Worm (Caenorhabditis elegans): ENCODE measurements around the gene F15B9.10.

The F15B9.10 gene

DNA sequence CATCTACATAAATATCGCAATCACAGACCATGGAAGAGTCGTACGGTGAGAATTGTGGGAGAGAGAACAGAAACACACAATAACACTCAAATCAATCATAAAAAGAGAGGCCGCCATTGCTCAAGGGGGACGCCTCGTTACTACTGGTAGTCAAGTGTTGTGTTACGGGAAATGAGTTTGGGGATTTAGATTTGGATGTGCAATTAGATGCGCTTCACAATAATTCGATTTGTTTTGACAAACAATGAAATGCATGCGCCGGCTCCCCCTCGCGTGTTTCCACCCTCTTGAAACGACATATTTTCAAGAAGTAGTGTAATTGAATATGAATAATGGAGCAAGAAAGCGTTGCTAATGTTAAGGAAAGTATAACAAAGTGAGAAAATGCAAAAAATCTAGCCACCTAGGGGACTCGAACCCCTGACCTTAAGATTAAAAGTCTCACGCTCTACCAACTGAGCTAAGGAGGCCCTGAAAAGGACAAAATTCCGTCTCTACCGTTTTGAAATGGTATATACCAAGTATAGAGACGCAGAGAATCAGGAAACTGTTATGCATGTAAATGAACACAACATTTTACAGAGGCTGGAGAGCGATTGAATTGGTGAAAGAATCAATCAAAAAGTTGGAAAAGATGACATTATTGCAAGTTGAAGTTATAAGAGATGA lies 18.0 kb upstream of the F15B9.10 start:
- TF ChIP-seq unc-39 (tag; optimal IDR thresholded peaks at IDR 0.05) (no peak), fos-1 (tag; optimal IDR thresholded peaks at IDR 0.05) (no peak), nhr-25 (tag; optimal IDR thresholded peaks at IDR 0.05) (no peak), ztf-1 (GFP tag; conservative IDR thresholded peaks at IDR 0.05) (no peak), blmp-1 (tag; optimal IDR thresholded peaks at IDR 0.05; ENCODE audit: insufficient read depth) (no peak), Y55F3AM.14 (GFP tag; optimal IDR thresholded peaks at IDR 0.05) (no peak), nhr-23 (tag; optimal IDR thresholded peaks at IDR 0.05) (no peak), mbf-1 (tag; optimal IDR thresholded peaks at IDR 0.05) (no peak), egl-27 (tag; optimal IDR thresholded peaks at IDR 0.05) (no peak), F13H6.1 (tag; optimal IDR thresholded peaks at IDR 0.05) (no peak), lsy-2 (tag; optimal IDR thresholded peaks at IDR 0.05) (no peak), nhr-6 (tag; optimal IDR thresholded peaks at IDR 0.05) (no peak), ztf-11 (tag; optimal IDR thresholded peaks at IDR 0.05) (no peak), mab-5 (tag; optimal IDR thresholded peaks at IDR 0.05) (no peak), alr-1 (tag; optimal IDR thresholded peaks at IDR 0.05) (no peak), elt-3 (tag; optimal IDR thresholded peaks at IDR 0.05) (no peak), C34F6.9 (tag; optimal IDR thresholded peaks at IDR 0.05) (no peak)

DNA sequence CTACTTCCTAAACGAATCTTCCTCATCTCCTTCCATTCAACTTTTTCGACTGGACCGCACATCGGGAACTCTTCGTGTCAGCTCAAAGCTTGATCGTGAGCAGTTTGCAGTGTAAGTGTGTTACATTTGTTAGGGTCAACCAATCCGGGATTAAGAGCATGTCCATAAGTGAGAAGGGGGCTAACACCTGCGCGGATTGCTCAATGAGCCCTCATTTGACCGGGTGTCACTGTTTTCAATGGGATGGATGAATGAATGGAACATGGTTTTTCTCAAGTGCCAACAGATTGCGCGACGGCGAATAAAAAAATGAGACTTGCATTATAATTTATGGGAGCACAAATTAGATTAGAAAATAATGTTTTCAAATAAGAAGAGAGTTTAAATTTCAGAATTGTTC lies 16.6 kb upstream of the F15B9.10 start:
- TF ChIP-seq egl-27 (tag; optimal IDR thresholded peaks at IDR 0.05) (no peak), blmp-1 (tag; optimal IDR thresholded peaks at IDR 0.05; ENCODE audit: insufficient read depth) (no peak), sma-3 (GFP tag; optimal IDR thresholded peaks at IDR 0.05) (no peak), Y55F3AM.14 (GFP tag; optimal IDR thresholded peaks at IDR 0.05) (no peak), skn-1 (tag; optimal IDR thresholded peaks at IDR 0.05) (no peak), aly-2 (tag; optimal IDR thresholded peaks at IDR 0.05) (no peak), nhr-23 (tag; optimal IDR thresholded peaks at IDR 0.05) (no peak), ztf-11 (tag; optimal IDR thresholded peaks at IDR 0.05) (no peak), sma-9 (GFP tag; optimal IDR thresholded peaks at IDR 0.05) (no peak), sma-9 (tag; optimal IDR thresholded peaks at IDR 0.05) (no peak), nhr-12 (tag; optimal IDR thresholded peaks at IDR 0.05) (no peak), mdl-1 (tag; optimal IDR thresholded peaks at IDR 0.05) (no peak), mab-5 (tag; optimal IDR thresholded peaks at IDR 0.05) (no peak), ceh-16 (tag; optimal IDR thresholded peaks at IDR 0.05) (no peak), nhr-25 (tag; optimal IDR thresholded peaks at IDR 0.05) (no peak), lsy-2 (tag; optimal IDR thresholded peaks at IDR 0.05) (no peak)

DNA sequence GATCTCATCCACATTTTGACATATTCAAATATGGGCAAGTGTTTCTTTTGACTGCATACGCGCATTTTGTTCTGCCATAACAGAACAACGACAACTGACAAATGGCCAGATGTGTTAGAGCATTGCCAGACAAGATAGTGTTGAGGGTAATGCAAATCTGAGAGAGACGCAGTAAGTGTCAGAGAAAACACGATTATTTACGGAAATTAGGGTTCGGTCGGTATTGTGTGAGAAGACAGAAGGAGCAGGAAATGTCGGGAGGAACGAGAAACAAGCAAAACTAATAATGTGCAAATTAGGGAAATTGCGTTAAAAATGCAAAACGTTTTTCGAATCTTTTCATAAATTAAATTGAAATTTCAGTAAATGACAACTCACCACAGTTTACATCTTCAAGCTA lies 15.8 kb upstream of the F15B9.10 start:
- TF ChIP-seq peb-1 (tag; optimal IDR thresholded peaks at IDR 0.05) (no peak), elt-3 (tag; optimal IDR thresholded peaks at IDR 0.05) (no peak), ceh-16 (tag; optimal IDR thresholded peaks at IDR 0.05) (no peak), ztf-1 (GFP tag; conservative IDR thresholded peaks at IDR 0.05) (no peak)

DNA sequence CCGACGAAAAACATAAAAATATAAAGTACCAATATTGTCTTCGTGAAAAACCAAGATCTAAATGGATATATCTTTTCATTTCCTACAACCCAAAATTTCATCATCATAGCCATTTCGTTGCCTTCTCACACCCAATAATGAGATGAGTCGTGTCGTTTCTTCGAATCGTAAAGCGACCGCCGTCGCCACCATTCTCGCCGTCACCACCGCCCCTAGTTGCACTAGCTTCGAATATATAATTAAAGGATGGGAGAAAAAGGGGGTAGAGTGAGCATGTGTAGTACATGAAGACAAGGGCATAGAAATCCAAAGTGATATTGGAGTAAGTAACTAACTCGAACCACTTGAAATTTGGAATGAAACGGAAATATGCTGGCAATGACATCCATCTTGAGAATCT lies 13.5 kb upstream of the F15B9.10 start:
- TF ChIP-seq skn-1 (tag; optimal IDR thresholded peaks at IDR 0.05): no peak
- TF ChIP-seq elt-1 (tag; optimal IDR thresholded peaks at IDR 0.05): no peak

DNA sequence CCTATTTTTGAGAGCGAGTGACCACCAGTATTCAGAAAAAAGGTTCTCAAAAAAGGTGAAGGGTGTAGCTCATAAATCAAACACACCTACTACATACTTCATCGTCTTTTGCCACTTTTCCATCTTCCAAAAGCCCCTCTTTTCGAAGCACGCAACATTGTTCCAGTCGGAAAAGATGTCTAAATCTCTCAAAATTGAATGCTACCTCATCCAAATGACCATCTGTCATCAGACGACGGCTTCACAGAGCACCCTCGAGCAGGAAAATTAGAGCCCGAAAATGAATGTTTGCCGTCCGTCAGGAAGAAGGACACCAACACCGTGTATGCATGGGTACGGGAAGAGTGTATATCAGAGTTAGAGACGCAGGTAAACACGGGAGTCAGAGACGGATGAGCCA lies 12.8 kb upstream of the F15B9.10 start:
- no peak for TF ChIP-seq peb-1 (tag; optimal IDR thresholded peaks at IDR 0.05)

DNA sequence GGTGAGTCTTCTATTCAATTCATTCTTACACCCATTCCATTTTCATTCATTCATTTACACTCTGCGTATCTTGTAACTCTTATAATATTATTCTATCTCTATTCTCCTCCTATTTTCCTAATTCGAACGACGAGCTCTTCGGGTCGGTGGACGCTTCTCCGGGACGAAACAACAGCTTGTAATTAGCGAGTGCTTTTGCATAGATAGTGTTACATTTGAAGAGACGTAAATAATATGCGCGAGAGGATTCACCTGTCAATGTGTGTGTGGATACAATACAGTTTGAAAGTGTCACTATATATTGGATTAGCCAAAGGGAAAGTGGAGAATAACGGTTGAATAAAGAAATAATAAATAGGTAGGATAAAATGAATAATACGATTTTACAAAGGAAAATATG lies 11.9 kb upstream of the F15B9.10 start:
- TF ChIP-seq ztf-4 (tag; optimal IDR thresholded peaks at IDR 0.05) (no peak), C34F6.9 (tag; optimal IDR thresholded peaks at IDR 0.05) (no peak), ztf-1 (GFP tag; conservative IDR thresholded peaks at IDR 0.05) (no peak), blmp-1 (tag; optimal IDR thresholded peaks at IDR 0.05; ENCODE audit: insufficient read depth) (no peak), dmd-4 (tag; optimal IDR thresholded peaks at IDR 0.05) (no peak)

DNA sequence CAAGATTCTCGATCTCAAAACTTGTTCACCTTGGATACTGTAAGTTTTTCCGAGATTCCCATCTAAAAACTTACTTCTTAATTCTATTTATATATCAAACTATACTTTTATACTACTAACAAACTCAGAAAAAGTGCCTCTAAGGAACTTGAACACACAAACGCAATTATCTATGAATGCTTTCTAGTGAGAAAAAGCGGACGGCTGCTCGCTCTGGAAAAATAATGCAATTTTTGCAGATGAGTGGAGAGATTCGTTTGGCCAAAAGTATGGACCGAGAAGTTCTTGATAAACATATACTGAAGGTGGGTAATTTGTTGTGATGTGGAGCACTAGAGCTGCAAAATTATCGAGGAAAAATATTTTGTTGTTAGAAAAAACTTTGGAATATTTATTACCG lies 11.3 kb upstream of the F15B9.10 start:
- no peak for TF ChIP-seq snpc-4 (tag; optimal IDR thresholded peaks at IDR 0.05)
- TF ChIP-seq alr-1 (tag; optimal IDR thresholded peaks at IDR 0.05): no peak
- no peak for TF ChIP-seq mab-5 (tag; optimal IDR thresholded peaks at IDR 0.05)
- no peak for TF ChIP-seq nhr-25 (tag; optimal IDR thresholded peaks at IDR 0.05)
- TF ChIP-seq nhr-12 (tag; optimal IDR thresholded peaks at IDR 0.05): no peak
- TF ChIP-seq mdl-1 (tag; optimal IDR thresholded peaks at IDR 0.05): no peak
- no peak for TF ChIP-seq elt-3 (tag; optimal IDR thresholded peaks at IDR 0.05)
- no peak for TF ChIP-seq gmeb-1 (tag; optimal IDR thresholded peaks at IDR 0.05)
- TF ChIP-seq ztf-11 (tag; optimal IDR thresholded peaks at IDR 0.05): no peak
- TF ChIP-seq sma-3 (GFP tag; optimal IDR thresholded peaks at IDR 0.05): no peak
- no peak for TF ChIP-seq unc-62 (GFP tag; optimal IDR thresholded peaks at IDR 0.05)
- TF ChIP-seq sem-4 (tag; optimal IDR thresholded peaks at IDR 0.05): no peak
- no peak for TF ChIP-seq unc-55 (GFP tag; optimal IDR thresholded peaks at IDR 0.05)
- TF ChIP-seq lsy-2 (tag; optimal IDR thresholded peaks at IDR 0.05): no peak
- TF ChIP-seq egl-27 (tag; optimal IDR thresholded peaks at IDR 0.05): no peak
- TF ChIP-seq Y55F3AM.14 (GFP tag; optimal IDR thresholded peaks at IDR 0.05): no peak

Data from whole organism, L2 larva.